Fruit fly (Drosophila melanogaster) whole organism, larva: ENCODE data around the gene lectin-30A.
A peak's percentile ranks its signal among the peaks of the same experiment; 100 is the strongest.

Experiments
- noc ChIP-seq: fragments of 200-800 bp; sonication (Bioruptor generic); optimal IDR thresholded peaks from 3 replicates; lab custom pipeline; 2019; ENCODE audit warnings: missing biosample characterization, mild to moderate bottlenecking, missing genetic modification characterization, moderate library complexity

lectin-30A gene

dm6 chr2L:9254754-9255153 is at the start of gene lectin-30A:
TSS of gene lectin-30A (minus strand) at chr2L:9254854.
- no peak for TF ChIP-seq noc (tag; lab: Kevin White, UChicago)

DNA sequence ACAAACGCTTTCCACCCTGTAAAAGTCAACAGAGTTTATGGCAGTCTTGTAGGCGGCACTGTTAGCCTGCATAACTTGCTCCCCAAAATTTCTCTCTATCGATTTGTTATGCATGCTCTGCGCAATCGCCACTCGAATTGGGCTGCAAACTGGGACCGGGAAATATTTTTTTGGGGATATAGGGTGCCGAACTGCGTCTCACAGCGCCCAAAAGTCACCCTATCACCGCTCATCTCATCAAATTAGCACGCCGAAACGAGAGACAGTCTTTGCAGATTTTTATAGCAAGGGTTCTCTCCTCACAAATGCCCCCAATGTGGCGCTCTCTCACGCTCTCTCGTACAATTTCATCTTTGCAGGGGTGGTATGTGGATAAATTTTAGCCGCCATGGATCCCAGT is 17.5 kb upstream of the lectin-30A start:
- TF ChIP-seq noc (tag; lab: Kevin White, UChicago) = no peak

- no peak for TF ChIP-seq noc (tag; lab: Kevin White, UChicago)
Measured at dm6 chr2L:9266060-9266459, 11.4 kb upstream of the lectin-30A start.

DNA sequence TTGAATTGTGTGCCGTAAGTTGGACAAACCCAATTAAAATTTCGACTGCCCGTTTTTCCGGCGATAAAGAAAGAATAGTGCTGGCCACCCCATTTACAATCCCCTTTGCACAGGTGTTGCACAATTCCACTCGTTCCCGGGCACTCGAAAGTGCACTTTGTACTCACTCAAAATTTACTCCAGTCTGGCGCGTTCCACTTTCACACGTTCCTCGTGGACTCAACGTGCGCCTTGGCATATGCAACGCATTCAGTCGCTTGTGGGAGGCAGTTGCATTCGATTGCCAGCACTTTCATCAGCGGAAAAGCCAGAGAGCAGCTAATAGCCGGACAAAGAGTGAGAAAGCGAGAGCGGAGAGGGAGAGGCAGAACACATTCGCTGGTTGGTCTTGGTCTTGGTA is 1.7 kb upstream of the lectin-30A start, which contains the start of gene Ggamma30A:
TSS of gene Ggamma30A (plus strand) at position 248 of the 400 bp plus-strand sequence.
- TF ChIP-seq noc (tag; lab: Kevin White, UChicago) = no peak

DNA sequence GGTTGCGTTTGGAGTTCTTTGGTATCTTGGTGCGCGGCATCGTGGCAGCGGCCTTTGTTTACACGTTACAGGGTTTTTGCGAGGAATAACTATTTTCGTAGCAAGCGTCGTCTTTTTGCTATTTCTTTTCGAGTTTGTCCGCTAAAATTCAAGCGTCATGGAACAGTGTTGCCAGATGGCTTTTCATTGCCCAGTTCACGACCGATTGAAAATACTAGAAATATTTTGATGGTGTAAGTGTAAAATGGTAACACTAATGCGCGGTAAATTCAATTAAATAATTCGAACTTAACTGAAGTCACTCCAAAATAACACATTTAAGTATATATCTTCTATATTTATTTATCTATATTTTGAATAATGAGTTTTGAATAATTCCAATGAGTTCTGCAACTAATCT is 1.7 kb downstream of the lectin-30A start, which contains the start of gene borr:
TSS of gene borr (minus strand) at position 172 of the 400 bp plus-strand sequence.
- TF ChIP-seq noc (tag; lab: Kevin White, UChicago) = no peak

DNA sequence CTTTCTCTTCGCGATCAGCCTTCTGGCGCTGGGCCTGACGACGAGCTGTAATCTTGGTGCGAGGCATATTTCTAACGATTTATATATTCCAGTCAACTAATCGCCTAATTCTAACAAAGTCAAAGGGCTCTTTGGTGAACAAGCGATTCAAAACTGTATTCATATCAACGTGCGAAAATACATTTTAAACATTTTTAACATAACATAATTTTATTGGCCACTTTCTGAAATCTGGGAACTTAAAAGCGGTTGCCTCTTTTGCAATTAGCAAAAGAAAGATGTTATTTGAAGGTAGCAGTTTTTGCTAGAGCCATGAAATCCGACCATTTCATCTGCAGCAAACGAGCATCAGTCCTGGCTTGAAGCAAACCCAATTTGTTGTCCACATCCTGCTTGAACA is 3.7 kb downstream of the lectin-30A start, which contains the start of gene aust:
TSS of gene aust (minus strand) at position 101 of the 400 bp plus-strand sequence.
- TF ChIP-seq noc (tag; lab: Kevin White, UChicago) = no peak

DNA sequence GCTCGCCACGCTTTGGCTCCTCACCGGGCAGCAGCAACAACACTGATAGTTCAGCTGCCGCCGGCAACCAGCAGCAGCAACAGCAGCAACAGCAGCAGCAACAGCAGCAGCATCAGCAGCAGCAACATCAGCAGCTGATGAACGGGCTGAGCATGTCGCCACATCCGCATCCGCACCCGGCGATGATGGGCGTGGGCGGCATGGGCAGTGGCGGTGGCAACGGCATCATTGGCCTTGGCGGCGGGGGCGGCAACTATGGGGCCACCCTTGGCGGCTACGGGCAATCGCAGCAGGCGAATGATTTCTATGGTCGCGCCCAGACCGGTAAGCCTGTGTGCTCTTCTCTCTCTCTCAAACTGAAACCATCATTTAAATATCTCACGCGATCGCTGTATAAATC is 10.4 kb downstream of the lectin-30A start:
- no peak for TF ChIP-seq noc (tag; lab: Kevin White, UChicago)

dm6 chr2L:9237212-9238031 is 17.2 kb downstream of the lectin-30A start:
- no peak for TF ChIP-seq noc (tag; lab: Kevin White, UChicago)

dm6 chr2L:9236404-9236803 is 18.2 kb downstream of the lectin-30A start:
- no peak for TF ChIP-seq noc (tag; lab: Kevin White, UChicago)

dm6 chr2L:9235556-9236001 is 19.1 kb downstream of the lectin-30A start:
- TF ChIP-seq noc (tag; lab: Kevin White, UChicago) = peak; percentile 76

DNA sequence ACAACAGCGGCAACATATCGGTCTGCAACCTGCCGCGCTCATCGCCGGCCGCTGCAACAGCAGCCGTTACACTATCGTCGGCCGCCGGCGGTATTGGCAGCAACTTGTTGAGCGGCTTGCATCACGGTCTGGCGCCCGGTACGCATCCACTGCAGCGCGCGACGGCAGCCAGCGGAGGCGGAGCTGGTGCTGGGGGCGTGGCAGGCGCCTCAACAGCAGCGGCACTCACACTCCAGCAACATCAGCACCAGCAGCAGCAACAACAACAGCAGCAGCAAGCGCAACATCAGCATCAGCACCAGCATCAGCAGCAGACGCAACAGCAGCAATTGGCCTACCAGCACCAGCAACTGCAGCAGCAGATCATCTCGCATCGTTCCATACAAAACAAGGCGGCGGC is 20.6 kb downstream of the lectin-30A start:
- no peak for TF ChIP-seq noc (tag; lab: Kevin White, UChicago)

dm6 chr2L:9231760-9232431 is 22.8 kb downstream of the lectin-30A start:
- TF ChIP-seq noc (tag; lab: Kevin White, UChicago) = peak; percentile 44

DNA sequence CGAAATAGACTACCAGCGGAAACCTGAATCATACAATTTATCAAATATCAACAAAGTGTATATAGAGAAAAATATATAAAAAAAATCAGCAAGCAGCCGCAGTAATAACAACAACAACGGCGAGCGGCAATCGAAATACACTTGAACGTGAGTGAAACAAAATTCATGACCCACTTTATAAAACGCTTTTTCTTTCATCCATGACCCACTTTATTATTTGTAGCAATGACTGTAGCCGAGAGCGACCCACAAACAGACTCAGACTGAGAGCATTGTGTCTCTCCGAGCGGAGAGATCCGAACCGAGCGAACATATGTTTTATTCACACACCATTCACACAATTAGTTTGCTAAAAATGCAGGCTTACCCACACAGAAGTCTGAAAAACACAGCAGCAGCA is 25.0 kb downstream of the lectin-30A start:
- no peak for TF ChIP-seq noc (tag; lab: Kevin White, UChicago)

DNA sequence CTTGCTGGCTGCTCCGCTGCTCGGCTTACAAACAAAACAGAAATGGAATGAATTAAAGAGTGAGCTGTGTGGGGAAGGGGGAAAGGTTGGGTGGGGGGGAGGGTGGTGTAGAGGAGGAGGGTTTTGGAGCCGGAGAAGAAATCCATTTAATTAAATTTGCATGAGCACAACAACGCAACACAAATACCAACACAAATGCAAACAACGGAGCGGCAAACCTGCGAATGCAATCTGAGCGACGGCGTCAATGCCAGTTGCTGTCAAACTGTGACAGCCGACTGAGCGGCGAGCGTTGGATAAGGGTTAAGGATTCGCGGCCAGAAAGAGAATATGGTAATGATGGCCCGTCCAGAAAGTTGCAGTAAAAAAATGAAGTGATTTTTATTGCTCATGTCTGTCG is 29.3 kb downstream of the lectin-30A start:
- no peak for TF ChIP-seq noc (tag; lab: Kevin White, UChicago)

dm6 chr2L:9224364-9225019 is 30.2 kb downstream of the lectin-30A start:
- no peak for TF ChIP-seq noc (tag; lab: Kevin White, UChicago)

DNA sequence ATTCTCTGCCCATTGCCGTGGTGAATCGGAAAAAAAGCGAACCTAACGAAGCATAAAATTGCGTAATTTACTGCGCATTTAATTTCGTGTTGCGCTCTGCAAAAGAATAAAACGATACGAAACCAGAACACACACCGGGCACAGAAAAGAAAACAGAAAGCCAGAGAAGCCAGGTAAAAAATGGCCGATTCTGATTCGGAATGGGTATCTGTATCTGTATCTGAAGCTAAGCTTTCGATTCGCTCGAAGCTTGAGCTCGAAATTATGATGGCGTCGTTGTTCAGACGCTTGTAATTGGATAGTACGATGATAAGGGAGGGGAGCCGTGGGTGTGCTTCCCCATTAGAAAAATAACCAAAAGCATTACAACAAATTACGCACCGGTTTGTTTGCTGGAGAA is 31.4 kb downstream of the lectin-30A start:
- no peak for TF ChIP-seq noc (tag; lab: Kevin White, UChicago)
